Worm (Caenorhabditis elegans) whole organism, late embryonic: ENCODE measurements around the gene C27H5.2.

Source experiments
- C38D4.7 ChIP-seq: fragments of 200-800 bp; sonication (Bioruptor generic); optimal IDR thresholded peaks from 2 replicates; lab custom pipeline; 2018; ENCODE audit warnings: mild to moderate bottlenecking, missing genetic modification characterization, moderate library complexity, missing compliant biosample characterization
- K09A11.1 ChIP-seq: sonication (generic microtip); optimal IDR thresholded peaks from 2 replicates; lab custom pipeline; 2017; ENCODE audit warnings: antibody characterized with exemption, mild to moderate bottlenecking, missing genetic modification characterization, missing compliant biosample characterization; ENCODE audit not compliant: insufficient read depth
- T23F11.4 ChIP-seq: fragments of 200-800 bp; sonication (Bioruptor generic); optimal IDR thresholded peaks from 2 replicates; lab custom pipeline; 2018; ENCODE audit warnings: mild to moderate bottlenecking, missing genetic modification characterization, missing compliant biosample characterization
- Y22D7AL.16 ChIP-seq: sonication (generic microtip); optimal IDR thresholded peaks from 2 replicates; lab custom pipeline; 2016; ENCODE audit warnings: missing genetic modification characterization, missing compliant biosample characterization
- ceh-19 ChIP-seq: fragments of 200-800 bp; sonication (Bioruptor generic); optimal IDR thresholded peaks from 2 replicates; lab custom pipeline; 2018; ENCODE audit warnings: mild to moderate bottlenecking, missing genetic modification characterization, missing compliant biosample characterization
- ceh-22 ChIP-seq: sonication (generic microtip); optimal IDR thresholded peaks from 2 replicates; lab custom pipeline; 2017; ENCODE audit warnings: missing biosample characterization, missing genetic modification characterization
- ceh-24 ChIP-seq: sonication (generic microtip); optimal IDR thresholded peaks from 2 replicates; lab custom pipeline; 2016; ENCODE audit warnings: mild to moderate bottlenecking, missing genetic modification characterization, missing compliant biosample characterization
- ceh-30 ChIP-seq: fragments of 150-350 bp; optimal IDR thresholded peaks from 2 replicates; lab custom pipeline; 2014; ENCODE audit warnings: missing biosample characterization, missing genetic modification characterization
- ceh-31 ChIP-seq: sonication (generic microtip); optimal IDR thresholded peaks from 2 replicates; lab custom pipeline; 2016; ENCODE audit warnings: missing genetic modification characterization, missing compliant biosample characterization
- ceh-48 ChIP-seq: sonication (generic microtip); optimal IDR thresholded peaks from 2 replicates; lab custom pipeline; 2016; ENCODE audit warnings: missing genetic modification characterization, inconsistent platforms, missing compliant biosample characterization
- ceh-6 ChIP-seq: fragments of 200-800 bp; sonication (Bioruptor generic); optimal IDR thresholded peaks from 2 replicates; lab custom pipeline; 2018; ENCODE audit warnings: mild to moderate bottlenecking, missing genetic modification characterization, missing compliant biosample characterization
- ceh-9 ChIP-seq: sonication (generic microtip); optimal IDR thresholded peaks from 2 replicates; lab custom pipeline; 2016; ENCODE audit warnings: mild to moderate bottlenecking, missing genetic modification characterization, inconsistent platforms, missing compliant biosample characterization
- che-1 ChIP-seq: sonication (generic microtip); optimal IDR thresholded peaks from 2 replicates; lab custom pipeline; 2016; ENCODE audit warnings: mild to moderate bottlenecking, missing genetic modification characterization, missing compliant biosample characterization
- dmd-4 ChIP-seq: sonication (generic microtip); optimal IDR thresholded peaks from 2 replicates; lab custom pipeline; 2016; ENCODE audit warnings: borderline replicate concordance, missing genetic modification characterization, missing compliant biosample characterization
- elt-2 ChIP-seq: sonication (generic microtip); optimal IDR thresholded peaks from 2 replicates; lab custom pipeline; 2016; ENCODE audit warnings: missing genetic modification reagents, missing genetic modification characterization, missing compliant biosample characterization
- elt-4 ChIP-seq: sonication (generic microtip); optimal IDR thresholded peaks from 2 replicates; lab custom pipeline; 2016; ENCODE audit warnings: missing genetic modification characterization, missing compliant biosample characterization
- gmeb-2 ChIP-seq: sonication (generic microtip); optimal IDR thresholded peaks from 2 replicates; lab custom pipeline; 2016; ENCODE audit warnings: missing genetic modification characterization, inconsistent platforms, missing compliant biosample characterization
- hlh-13 ChIP-seq: fragments of 200-800 bp; sonication (Bioruptor generic); optimal IDR thresholded peaks from 2 replicates; lab custom pipeline; 2018; ENCODE audit warnings: mild to moderate bottlenecking, missing genetic modification characterization, missing compliant biosample characterization
- hlh-15 ChIP-seq: sonication (generic microtip); optimal IDR thresholded peaks from 2 replicates; lab custom pipeline; 2016; ENCODE audit warnings: missing genetic modification characterization, missing compliant biosample characterization
- hlh-6 ChIP-seq: sonication (generic microtip); optimal IDR thresholded peaks from 2 replicates; lab custom pipeline; 2016; ENCODE audit warnings: missing genotype, missing genetic modification characterization, missing compliant biosample characterization
- hlh-8 ChIP-seq: sonication (generic microtip); optimal IDR thresholded peaks from 2 replicates; lab custom pipeline; 2016; ENCODE audit warnings: missing genotype, missing genetic modification characterization, missing compliant biosample characterization
- lin-11 ChIP-seq: fragments of 200-800 bp; sonication (Bioruptor generic); optimal IDR thresholded peaks from 2 replicates; lab custom pipeline; 2018; ENCODE audit warnings: mild to moderate bottlenecking, missing genetic modification characterization, missing compliant biosample characterization
- mec-3 ChIP-seq: sonication (generic microtip); optimal IDR thresholded peaks from 2 replicates; lab custom pipeline; 2016; ENCODE audit warnings: borderline replicate concordance, missing genetic modification characterization, missing compliant biosample characterization
- nfya-1 ChIP-seq: sonication (generic microtip); optimal IDR thresholded peaks from 2 replicates; lab custom pipeline; 2017; ENCODE audit warnings: missing genetic modification characterization, mild to moderate bottlenecking, missing compliant biosample characterization, antibody characterized with exemption, moderate library complexity
- odd-2 ChIP-seq: sonication (generic microtip); optimal IDR thresholded peaks from 2 replicates; lab custom pipeline; 2017; ENCODE audit warnings: antibody characterized with exemption, mild to moderate bottlenecking, missing genetic modification characterization, missing compliant biosample characterization
- pag-3 ChIP-seq: sonication (generic microtip); optimal IDR thresholded peaks from 2 replicates; lab custom pipeline; 2016; ENCODE audit warnings: missing compliant biosample characterization, missing genetic modification characterization, borderline replicate concordance
- pha-4 ChIP-seq: fragments of 150-350 bp; optimal IDR thresholded peaks from 2 replicates; lab custom pipeline; 2018; ENCODE audit warnings: missing biosample characterization, missing genetic modification reagents, missing genetic modification characterization
- pqm-1 ChIP-seq: sonication (generic microtip); optimal IDR thresholded peaks from 2 replicates; lab custom pipeline; 2016; ENCODE audit warnings: missing genetic modification characterization, missing compliant biosample characterization
- ref-2 ChIP-seq: sonication (generic microtip); optimal IDR thresholded peaks from 2 replicates; lab custom pipeline; 2016; ENCODE audit warnings: missing genetic modification characterization, missing compliant biosample characterization
- sdc-2 ChIP-seq: sonication (generic microtip); optimal IDR thresholded peaks from 2 replicates; lab custom pipeline; 2016; ENCODE audit warnings: missing genotype, missing genetic modification characterization, missing compliant biosample characterization
- syd-9 ChIP-seq: sonication (generic microtip); optimal IDR thresholded peaks from 2 replicates; lab custom pipeline; 2016; ENCODE audit warnings: mild to moderate bottlenecking, missing genetic modification characterization, moderate library complexity, missing compliant biosample characterization
- unc-3 ChIP-seq, 2 experiments: fragments of 200-800 bp in 1 of 2; sonication (Bioruptor generic) in 1 of 2; sonication (generic microtip) in 1 of 2; conservative IDR thresholded peaks in 1 of 2; optimal IDR thresholded peaks in 1 of 2; 2 replicates each; pipeline versions ENCODE4 v1.3.6 to Lab custom; 2016 to 2022; ENCODE audit warnings: missing compliant biosample characterization in 2 of 2, missing genetic modification characterization in 2 of 2, missing genetic modification reagents in 1 of 2
- unc-42 ChIP-seq: sonication (generic microtip); optimal IDR thresholded peaks from 2 replicates; lab custom pipeline; 2016; ENCODE audit warnings: missing genotype, missing genetic modification characterization, missing compliant biosample characterization

Gene C27H5.2

ce11 chrII:7187110-7187509 lies 31.7 kb downstream of the C27H5.2 start, which contains the start of gene C27H5.6:
Gene C27H5.6 (minus strand): TSS chrII:7187210.
- TF ChIP-seq che-1 (tag; lab: Kevin White, UChicago), result no peak
- no peak for TF ChIP-seq syd-9 (tag; lab: Kevin White, UChicago)
- TF ChIP-seq ceh-6 (GFP tag; lab: Kevin White, UChicago), result no peak
- no peak for TF ChIP-seq ceh-19 (GFP tag; lab: Kevin White, UChicago)
- TF ChIP-seq Y22D7AL.16, result no peak
- no peak for TF ChIP-seq odd-2
- TF ChIP-seq ceh-9 (tag; lab: Kevin White, UChicago), result no peak
- TF ChIP-seq T23F11.4 (GFP tag; lab: Kevin White, UChicago), result no peak
- no peak for TF ChIP-seq hlh-8 (tag; lab: Kevin White, UChicago)
- no peak for TF ChIP-seq pha-4 (tag; lab: Kevin White, UChicago)
- no peak for TF ChIP-seq hlh-15 (tag; lab: Kevin White, UChicago)
- TF ChIP-seq ceh-22 (tag; lab: Kevin White, UChicago), result no peak
- no peak for TF ChIP-seq pag-3 (tag; lab: Kevin White, UChicago)
- TF ChIP-seq ref-2 (tag; lab: Kevin White, UChicago), result no peak
- no peak for TF ChIP-seq C38D4.7
- TF ChIP-seq nfya-1, result no peak
- TF ChIP-seq, all 69 proteins: peak for 0

- no peak for TF ChIP-seq elt-2 (tag; lab: Kevin White, UChicago)
- TF ChIP-seq ceh-31, result no peak
- no peak for TF ChIP-seq elt-4 (tag; lab: Kevin White, UChicago)
Observed at ce11 chrII:7189120-7189519, 33.7 kb downstream of the C27H5.2 start, which contains the start of gene E04F6.4. Gene E04F6.4 (plus strand): TSS chrII:7189420.

ce11 chrII:7195541-7195940 lies 40.2 kb downstream of the C27H5.2 start, which contains the start of gene acdh-12:
Gene acdh-12 (minus strand): TSS chrII:7195641.
- TF ChIP-seq hlh-8 (tag; lab: Kevin White, UChicago) (no peak), che-1 (tag; lab: Kevin White, UChicago) (no peak), mec-3 (tag; lab: Kevin White, UChicago) (no peak), ceh-30 (tag; lab: Kevin White, UChicago) (no peak), syd-9 (tag; lab: Kevin White, UChicago) (no peak), hlh-13 (GFP tag; lab: Kevin White, UChicago) (no peak), gmeb-2 (tag; lab: Kevin White, UChicago) (no peak), lin-11 (tag; lab: Kevin White, UChicago) (no peak), K09A11.1 (tag; lab: Kevin White, UChicago) (no peak), hlh-6 (no peak), unc-3 (GFP tag; conservative IDR thresholded peaks at IDR 0.05; lab: Robert Waterston, UW) (no peak), unc-3 (tag; optimal IDR thresholded peaks at IDR 0.05; lab: Kevin White, UChicago) (no peak), pqm-1 (tag; lab: Kevin White, UChicago) (no peak), nfya-1 (no peak), sdc-2 (tag; lab: Kevin White, UChicago) (no peak), dmd-4 (tag; lab: Kevin White, UChicago) (no peak), odd-2 (no peak), ceh-24 (no peak), ceh-19 (GFP tag; lab: Kevin White, UChicago) (no peak), ceh-48 (no peak), ceh-6 (GFP tag; lab: Kevin White, UChicago) (no peak)

- TF ChIP-seq ref-2 (tag; lab: Kevin White, UChicago) (no peak), unc-42 (no peak), che-1 (tag; lab: Kevin White, UChicago) (no peak), elt-2 (tag; lab: Kevin White, UChicago) (peak; percentile 16)
- TF ChIP-seq, all 69 proteins: peak for 1
Observed at ce11 chrII:7196040-7196439, 40.7 kb downstream of the C27H5.2 start, which contains the start of gene maoc-1. Gene maoc-1 (plus strand): TSS chrII:7196276.
